Fruit fly (Drosophila melanogaster): ENCODE results near the gene RpL40.

RpL40 gene

DNA sequence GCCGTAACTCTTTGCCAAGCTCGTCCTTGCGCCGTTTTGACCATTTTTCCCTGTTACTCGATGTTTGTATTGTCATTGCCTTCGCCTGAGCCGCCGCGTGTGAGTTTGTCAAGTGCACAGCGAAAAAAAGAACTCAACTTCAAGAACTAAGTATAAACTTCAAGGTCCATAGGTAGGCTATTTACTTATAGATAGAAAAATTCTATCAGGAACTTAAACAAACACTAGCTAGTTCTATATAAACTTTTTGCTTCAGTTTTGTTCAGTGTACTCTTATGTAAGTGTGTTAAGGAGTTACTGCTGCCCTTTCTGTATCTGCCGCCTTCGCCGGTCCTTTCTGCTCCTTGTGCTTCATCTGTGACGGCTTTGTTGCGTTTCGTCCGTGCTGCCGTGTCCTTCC, 18.9 kb downstream of the RpL40 start (continued):
- TF ChIP-seq fd96Cb (tag; optimal IDR thresholded peaks at IDR 0.05) (no peak), Aef1 (GFP tag; IDR thresholded peaks at IDR 0.05) (no peak), vnd (GFP tag; IDR thresholded peaks at IDR 0.05; ENCODE audit: partially characterized antibody) (no peak), trem (tag; optimal IDR thresholded peaks at IDR 0.05) (no peak), z (GFP tag; IDR thresholded peaks at IDR 0.05) (no peak), Elba2 (GFP tag; optimal IDR thresholded peaks at IDR 0.05) (no peak), CG13624 (GFP tag; optimal IDR thresholded peaks at IDR 0.05) (no peak), Kr (GFP tag; optimal IDR thresholded peaks at IDR 0.05) (no peak), Myb (GFP tag; optimal IDR thresholded peaks at IDR 0.05) (no peak), CG6791 (GFP tag; IDR thresholded peaks at IDR 0.05; ENCODE audit: partially characterized antibody) (no peak), bsh (GFP tag; optimal IDR thresholded peaks at IDR 0.05) (no peak), Hmr (GFP tag; optimal IDR thresholded peaks at IDR 0.05) (peak; percentile 34), CG6689 (GFP tag; IDR thresholded peaks at IDR 0.05) (0 out of 2 replicates have a peak, but pooled peaks have one; percentile 18), mam (GFP tag; optimal IDR thresholded peaks at IDR 0.05) (no peak), CG7372 (GFP tag; IDR thresholded peaks at IDR 0.05) (no peak), pfk (GFP tag; optimal IDR thresholded peaks at IDR 0.05) (no peak), CG16779 (GFP tag; IDR thresholded peaks at IDR 0.05) (no peak), Hr78 (GFP tag; optimal IDR thresholded peaks at IDR 0.05) (no peak), CG10366 (GFP tag; IDR thresholded peaks at IDR 0.05) (no peak), CG15514 (GFP tag; optimal IDR thresholded peaks at IDR 0.05) (peak; percentile 21), CG31365 (tag; optimal IDR thresholded peaks at IDR 0.05) (no peak), CG10274 (GFP tag; optimal IDR thresholded peaks at IDR 0.05) (no peak), CG15269 (tag; optimal IDR thresholded peaks at IDR 0.05) (peak; percentile 7), vvl (GFP tag; IDR thresholded peaks at IDR 0.05) (0 out of 2 replicates have a peak, but pooled peaks have one; percentile 16), Hr51 (GFP tag; optimal IDR thresholded peaks at IDR 0.05) (no peak), CG7556 (GFP tag; optimal IDR thresholded peaks at IDR 0.05) (peak; percentile 1), Mad (GFP tag; optimal IDR thresholded peaks at IDR 0.05) (no peak), CG10565 (GFP tag; optimal IDR thresholded peaks at IDR 0.05) (no peak), Oli (tag; optimal IDR thresholded peaks at IDR 0.05) (no peak), Dp (GFP tag; optimal IDR thresholded peaks at IDR 0.05) (no peak), Ptx1 (GFP tag; IDR thresholded peaks at IDR 0.05) (no peak), Optix (GFP tag; IDR thresholded peaks at IDR 0.05) (no peak), CG7786 (GFP tag; optimal IDR thresholded peaks at IDR 0.05) (no peak), CG1647 (GFP tag; optimal IDR thresholded peaks at IDR 0.05) (no peak), H2.0 (GFP tag; IDR thresholded peaks at IDR 0.05) (no peak), kah (GFP tag; optimal IDR thresholded peaks at IDR 0.05) (no peak), grau (tag; optimal IDR thresholded peaks at IDR 0.05) (peak; percentile 19), dysf (GFP tag; IDR thresholded peaks at IDR 0.05) (0 out of 3 replicates have a peak, but pooled peaks have one; percentile 35), disco-r (GFP tag; optimal IDR thresholded peaks at IDR 0.05) (no peak), chif (GFP tag; optimal IDR thresholded peaks at IDR 0.05) (no peak), klu (GFP tag; IDR thresholded peaks at IDR 0.05) (no peak), CG34376 (GFP tag; optimal IDR thresholded peaks at IDR 0.05) (no peak), chinmo (GFP tag; IDR thresholded peaks at IDR 0.05; ENCODE audit: partially characterized antibody) (no peak), CG17912 (GFP tag; optimal IDR thresholded peaks at IDR 0.05) (no peak), Mrtf (GFP tag; IDR thresholded peaks at IDR 0.05) (no peak), nau (GFP tag; optimal IDR thresholded peaks at IDR 0.05) (no peak), CG7963 (GFP tag; IDR thresholded peaks at IDR 0.05; ENCODE audit: partially characterized antibody) (no peak), hkb (optimal IDR thresholded peaks at IDR 0.05) (no peak), hkb (GFP tag; IDR thresholded peaks at IDR 0.05) (no peak), CG11504 (tag; optimal IDR thresholded peaks at IDR 0.05) (peak; percentile 3), wdn (GFP tag; IDR thresholded peaks at IDR 0.05) (no peak)

All from whole organism, embryonic.